Worm (Caenorhabditis elegans): ENCODE results near the gene F47C12.6.

Gene F47C12.6

DNA sequence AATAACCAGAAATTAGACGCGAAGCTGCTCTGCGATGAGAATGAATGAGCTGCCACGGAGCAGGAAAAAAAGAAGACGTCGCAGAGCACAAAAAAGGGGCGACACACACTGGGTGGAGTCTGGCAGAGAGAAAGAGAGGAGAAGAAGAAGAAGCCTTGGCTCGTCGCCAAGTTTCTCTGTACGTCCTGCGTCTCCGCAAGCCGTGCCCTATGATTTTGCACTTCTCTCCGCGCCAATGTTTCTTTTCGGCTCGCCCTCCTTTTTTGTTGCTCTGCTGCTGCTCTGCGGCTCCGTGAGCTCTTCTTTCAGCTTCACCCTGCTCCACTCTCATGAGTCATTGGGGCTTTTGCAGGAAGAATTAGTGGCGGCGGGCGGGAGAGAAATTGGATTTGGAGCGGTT is 41.7 kb upstream of the F47C12.6 start, which contains the start of gene hlh-30:
Gene hlh-30, minus strand, starts transcription at position 69 of the 400 bp plus-strand sequence.
- TF ChIP-seq xbp-1 (tag; optimal IDR thresholded peaks at IDR 0.05) (peak; percentile 43), dpl-1 (GFP tag; optimal IDR thresholded peaks at IDR 0.05) (peak in 1 of 3 experiments; percentile 30), nhr-71 (tag; optimal IDR thresholded peaks at IDR 0.05) (peak; percentile 71), tbx-2 (tag; optimal IDR thresholded peaks at IDR 0.05) (peak; percentile 73), lin-14 (GFP tag; optimal IDR thresholded peaks at IDR 0.05) (peak; percentile 88), lin-35 (GFP tag; optimal IDR thresholded peaks at IDR 0.05) (peak in 1 of 2 experiments; percentile 63), isw-1 (GFP tag; IDR thresholded peaks at IDR 0.05) (peak; percentile 43; the same call in 1 of the 2 replicates), Y116A8C.19 (tag; optimal IDR thresholded peaks at IDR 0.05; ENCODE audit: borderline replicate concordance) (no peak), pax-3 (tag; optimal IDR thresholded peaks at IDR 0.05) (no peak), efl-1 (optimal IDR thresholded peaks at IDR 0.05) (peak; percentile 49 to 51), efl-1 (GFP tag; optimal IDR thresholded peaks at IDR 0.05 in 1 of 2) (peak; percentile 11 to 88), nhr-47 (tag; optimal IDR thresholded peaks at IDR 0.05) (peak; percentile 75), nhr-90 (tag; optimal IDR thresholded peaks at IDR 0.05; ENCODE audit: poor library complexity) (no peak), mdl-1 (tag; optimal IDR thresholded peaks at IDR 0.05) (no peak), fkh-10 (GFP tag; optimal IDR thresholded peaks at IDR 0.05) (peak; percentile 59), ceh-8 (GFP tag; optimal IDR thresholded peaks at IDR 0.05) (peak; percentile 29), ztf-11 (tag; optimal IDR thresholded peaks at IDR 0.05) (peak in 1 of 2 experiments; percentile 9), aly-2 (tag; optimal IDR thresholded peaks at IDR 0.05) (no peak), nhr-19 (GFP tag; conservative IDR thresholded peaks at IDR 0.05) (0 out of 2 replicates have a peak, but pooled peaks have one; percentile 9), sox-4 (tag; optimal IDR thresholded peaks at IDR 0.05) (peak; percentile 23), ces-1 (GFP tag; optimal IDR thresholded peaks at IDR 0.05) (no peak), snu-23 (GFP tag; optimal IDR thresholded peaks at IDR 0.05) (peak; percentile 29), egl-27 (tag; optimal IDR thresholded peaks at IDR 0.05) (peak in 1 of 2 experiments; percentile 7), elt-2 (tag; optimal IDR thresholded peaks at IDR 0.05) (no peak), blmp-1 (tag; optimal IDR thresholded peaks at IDR 0.05) (no peak), unc-62 (GFP tag; optimal IDR thresholded peaks at IDR 0.05) (no peak), mef-2 (tag; optimal IDR thresholded peaks at IDR 0.05) (peak; percentile 15), efl-3 (GFP tag; optimal IDR thresholded peaks at IDR 0.05) (no peak), grh-1 (GFP tag; IDR thresholded peaks at IDR 0.05) (no peak), dsc-1 (tag; optimal IDR thresholded peaks at IDR 0.05) (peak; percentile 41), hlh-4 (tag; optimal IDR thresholded peaks at IDR 0.05) (no peak), ets-5 (GFP tag; IDR thresholded peaks at IDR 0.05) (no peak), lsy-2 (tag; optimal IDR thresholded peaks at IDR 0.05) (peak; percentile 40 to 54), nhr-237 (tag; optimal IDR thresholded peaks at IDR 0.05) (no peak), egl-13 (tag; optimal IDR thresholded peaks at IDR 0.05) (peak; percentile 78), nhr-20 (tag; optimal IDR thresholded peaks at IDR 0.05) (peak; percentile 11), fos-1 (tag; optimal IDR thresholded peaks at IDR 0.05) (peak; percentile 55), nhr-84 (tag; optimal IDR thresholded peaks at IDR 0.05) (no peak), ceh-82 (tag; optimal IDR thresholded peaks at IDR 0.05) (peak; percentile 5 to 80 (median 23)), lin-15B (tag; optimal IDR thresholded peaks at IDR 0.05) (no peak), swsn-7 (tag; optimal IDR thresholded peaks at IDR 0.05) (peak; percentile 49), nhr-12 (tag; optimal IDR thresholded peaks at IDR 0.05) (no peak), unc-86 (tag; optimal IDR thresholded peaks at IDR 0.05) (peak; percentile 69), fkh-8 (tag; optimal IDR thresholded peaks at IDR 0.05) (peak; percentile 88)
